Fruit fly (Drosophila melanogaster) whole organism, prepupa: ENCODE data around the gene CG3397.
"Not testable (repeated sequence)": the region's sequence is repeated elsewhere in the genome, so short reads cannot be mapped to it uniquely, and the experiment has no call there.

Experiments
- CG11294 ChIP-seq: fragments of 200-800 bp; sonication (Bioruptor generic); IDR thresholded peaks from 2 replicates; pipeline ENCODE4 v1.3.6; 2022; ENCODE audit warnings: missing biosample characterization, missing genetic modification characterization
- CG1621 ChIP-seq: fragments of 200-800 bp; sonication (Bioruptor generic); optimal IDR thresholded peaks from 3 replicates; lab custom pipeline; 2018; ENCODE audit warnings: missing biosample characterization, mild to moderate bottlenecking, missing genetic modification characterization
- Eip75B ChIP-seq: fragments of 200-800 bp; sonication (Bioruptor generic); optimal IDR thresholded peaks from 3 replicates; lab custom pipeline; 2016; ENCODE audit warnings: missing biosample characterization, missing genetic modification characterization
- Eip93F ChIP-seq: fragments of 200-800 bp; sonication (Bioruptor generic); optimal IDR thresholded peaks from 2 replicates; lab custom pipeline; 2016; ENCODE audit warnings: missing biosample characterization, mild to moderate bottlenecking, missing genetic modification characterization
- Gug ChIP-seq: fragments of 200-800 bp; sonication (Bioruptor generic); IDR thresholded peaks from 2 replicates; pipeline ENCODE4 v1.3.6; 2022; ENCODE audit warnings: missing biosample characterization, missing genetic modification characterization
- Hr38 ChIP-seq: sonication (Bioruptor generic); optimal IDR thresholded peaks from 2 replicates; lab custom pipeline; 2016; ENCODE audit warnings: missing biosample characterization, missing genetic modification characterization
- Hr39 ChIP-seq: fragments of 200-800 bp; sonication (Bioruptor generic); optimal IDR thresholded peaks from 2 replicates; lab custom pipeline; 2016; ENCODE audit warnings: missing biosample characterization, missing genetic modification characterization
- Smox ChIP-seq: fragments of 200-800 bp; sonication (Bioruptor generic); optimal IDR thresholded peaks from 3 replicates; lab custom pipeline; 2016; ENCODE audit warnings: missing biosample characterization, missing genetic modification characterization
- Sox102F ChIP-seq: fragments of 200-800 bp; sonication (Bioruptor generic); optimal IDR thresholded peaks from 2 replicates; lab custom pipeline; 2016; ENCODE audit warnings: missing biosample characterization, mild to moderate bottlenecking, missing genetic modification characterization
- achi ChIP-seq: fragments of 200-800 bp; sonication (Bioruptor generic); optimal IDR thresholded peaks from 3 replicates; lab custom pipeline; 2016; ENCODE audit warnings: missing biosample characterization, missing genetic modification characterization
- acj6 ChIP-seq: fragments of 200-800 bp; sonication (Bioruptor generic); optimal IDR thresholded peaks from 3 replicates; lab custom pipeline; 2016; ENCODE audit warnings: missing biosample characterization, missing genetic modification characterization
- cyc ChIP-seq: fragments of 200-800 bp; sonication (Bioruptor generic); optimal IDR thresholded peaks from 3 replicates; lab custom pipeline; 2016; ENCODE audit warnings: missing biosample characterization, missing genetic modification characterization
- net ChIP-seq: fragments of 200-800 bp; sonication (Bioruptor generic); optimal IDR thresholded peaks from 3 replicates; lab custom pipeline; 2016; ENCODE audit warnings: missing biosample characterization, missing genetic modification characterization
- salr ChIP-seq, 2 experiments: fragments of 200-800 bp; sonication (Bioruptor generic); optimal IDR thresholded peaks; 3 replicates each; lab custom pipeline; 2016 to 2018; ENCODE audit warnings: missing biosample characterization in 2 of 2, missing genetic modification characterization in 2 of 2, mild to moderate bottlenecking in 1 of 2

- not testable (repeated sequence) for TF ChIP-seq acj6 (GFP tag; lab: Kevin White, UChicago); Eip75B (GFP tag; lab: Kevin White, UChicago); Sox102F (GFP tag; lab: Kevin White, UChicago); Hr39 (GFP tag; lab: Kevin White, UChicago); net (GFP tag; lab: Kevin White, UChicago); achi (GFP tag; lab: Kevin White, UChicago); CG11294 (GFP tag; lab: Robert Waterston, UW); CG1621 (tag; lab: Kevin White, UChicago); Smox (GFP tag; lab: Kevin White, UChicago); Eip93F (GFP tag; lab: Kevin White, UChicago); Gug (GFP tag; lab: Robert Waterston, UW); Hr38 (GFP tag; lab: Kevin White, UChicago); salr (GFP tag; optimal IDR thresholded peaks at IDR 0.05; lab: Kevin White, UChicago); cyc (GFP tag; lab: Kevin White, UChicago)
Measured at dm6 chr3R:11958235-11958634, 26.1 kb downstream of the CG3397 start, which contains the start of gene Hsp70Ab.
